Worm (Caenorhabditis elegans) whole organism, L1 larva: ENCODE data around the gene W03F8.4.

Experiments
- alr-1 ChIP-seq: fragments of 200-800 bp; sonication (Bioruptor generic); optimal IDR thresholded peaks from 2 replicates; lab custom pipeline; 2018; ENCODE audit warnings: borderline replicate concordance, mild to moderate bottlenecking, missing genetic modification characterization, missing compliant biosample characterization
- ces-1 ChIP-seq: fragments of 150-350 bp; optimal IDR thresholded peaks from 2 replicates; lab custom pipeline; 2014; ENCODE audit warnings: missing biosample characterization, missing genetic modification reagents, missing genetic modification characterization
- egl-27 ChIP-seq, 2 experiments: fragments of 150-350 bp in 1 of 2; sonication (generic microtip); optimal IDR thresholded peaks; 3 replicates each; lab custom pipeline; 2017 to 2018; ENCODE audit warnings: missing biosample characterization in 2 of 2, missing genetic modification characterization in 2 of 2, missing genetic modification reagents in 2 of 2
- fkh-8 ChIP-seq: sonication (generic microtip); optimal IDR thresholded peaks from 2 replicates; lab custom pipeline; 2016; ENCODE audit warnings: mild to moderate bottlenecking, missing genetic modification characterization, missing compliant biosample characterization
- fos-1 ChIP-seq: fragments of 150-350 bp; optimal IDR thresholded peaks from 2 replicates; lab custom pipeline; 2014; ENCODE audit warnings: missing biosample characterization, missing genetic modification characterization
- nhr-20 ChIP-seq: sonication (generic microtip); optimal IDR thresholded peaks from 2 replicates; lab custom pipeline; 2016; ENCODE audit warnings: mild to moderate bottlenecking, missing genetic modification characterization, missing compliant biosample characterization
- nhr-28 ChIP-seq: fragments of 150-350 bp; optimal IDR thresholded peaks from 2 replicates; lab custom pipeline; 2014; ENCODE audit warnings: missing biosample characterization, missing genetic modification characterization
- nhr-77 ChIP-seq: fragments of 150-350 bp; optimal IDR thresholded peaks from 2 replicates; lab custom pipeline; 2014; ENCODE audit warnings: missing biosample characterization, missing genetic modification characterization
- nhr-85 ChIP-seq: sonication (generic microtip); peaks from one replicate; lab custom pipeline; 2016; ENCODE audit warnings: missing genetic modification characterization, inconsistent platforms, missing compliant biosample characterization
- pag-3 ChIP-seq: sonication (generic microtip); optimal IDR thresholded peaks from 2 replicates; lab custom pipeline; 2017; ENCODE audit warnings: missing genetic modification characterization, mild to moderate bottlenecking, missing compliant biosample characterization, antibody characterized with exemption, borderline replicate concordance; ENCODE audit not compliant: insufficient read depth
- pqm-1 ChIP-seq: sonication (generic microtip); optimal IDR thresholded peaks from 3 replicates; lab custom pipeline; 2017; ENCODE audit warnings: missing biosample characterization, missing genetic modification characterization

The W03F8.4 gene

DNA sequence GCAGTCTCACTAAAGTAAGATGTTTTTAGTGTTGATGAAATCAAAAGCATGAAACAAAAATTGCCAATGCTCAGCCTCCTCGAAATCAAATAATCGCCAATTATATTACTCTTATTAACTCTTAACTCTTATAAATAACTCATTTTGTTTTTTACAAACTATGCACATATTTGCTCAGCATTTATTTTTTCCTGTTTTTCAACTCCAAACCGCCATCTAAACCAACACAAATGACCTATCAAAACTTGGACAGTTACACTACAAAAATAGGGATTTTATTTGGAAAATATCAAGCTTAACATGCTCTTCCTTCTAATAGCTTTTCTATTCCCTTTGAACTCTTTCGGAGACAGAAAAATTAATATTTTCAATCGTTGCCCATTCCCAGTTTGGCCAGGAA, 44.7 kb downstream of the W03F8.4 start, which contains the start of gene thn-6:
thn-6 (plus strand) TSS at position 301 of the 400 bp plus-strand sequence.
- no peak for TF ChIP-seq pqm-1 (tag; lab: Kevin White, UChicago)
- no peak for TF ChIP-seq nhr-77 (tag; lab: Kevin White, UChicago)
- no peak for TF ChIP-seq egl-27 (tag; optimal IDR thresholded peaks at IDR 0.05; lab: Kevin White, UChicago)
- no peak for TF ChIP-seq ces-1 (GFP tag; lab: Kevin White, UChicago)
- no peak for TF ChIP-seq nhr-28 (tag; lab: Kevin White, UChicago)
- TF ChIP-seq fkh-8: no peak
- no peak for TF ChIP-seq nhr-20 (tag; lab: Kevin White, UChicago)

DNA sequence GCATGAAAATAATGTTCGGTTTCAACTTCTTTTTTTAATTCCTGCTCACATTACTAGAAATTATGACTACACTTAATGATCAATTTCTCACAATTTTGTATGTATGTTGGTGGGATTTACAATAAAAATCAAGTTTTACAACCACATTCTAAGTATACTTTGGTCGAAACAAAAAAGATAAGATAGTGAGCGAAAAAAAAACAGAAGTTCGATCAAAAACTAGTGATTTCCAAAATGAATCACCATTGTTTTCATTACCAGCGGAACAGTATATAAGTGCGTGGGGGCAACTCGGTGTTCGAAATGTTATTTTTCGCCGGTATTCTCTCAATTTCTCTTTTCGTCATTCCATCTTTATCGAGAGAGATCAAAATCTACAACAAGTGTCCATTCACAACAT, 46.6 kb downstream of the W03F8.4 start, which contains the start of gene thn-5:
thn-5 (plus strand) TSS at position 301 of the 400 bp plus-strand sequence.
- TF ChIP-seq fos-1 (tag; lab: Kevin White, UChicago): no peak
- TF ChIP-seq nhr-85 (tag; lab: Kevin White, UChicago): no peak
- no peak for TF ChIP-seq egl-27 (tag; optimal IDR thresholded peaks at IDR 0.05; lab: Kevin White, UChicago)
- no peak for TF ChIP-seq alr-1 (tag; lab: Kevin White, UChicago)
- TF ChIP-seq pag-3 (tag; lab: Kevin White, UChicago): no peak
